Fruit fly (Drosophila melanogaster): Measurements from ENCODE around the gene CG42367.

The CG42367 gene

dm6 chr2L:9954119-9954518 lies 23.7 kb downstream of the CG42367 start, which contains the start of the genes CG13126 and CG4709 (continued):
- peak; percentile 86 for TF ChIP-seq ci (GFP tag; IDR thresholded peaks at IDR 0.05)
- peak; percentile 86 for TF ChIP-seq CG4730 (GFP tag; IDR thresholded peaks at IDR 0.05)
- no peak for TF ChIP-seq prd (optimal IDR thresholded peaks at IDR 0.05)
- peak; percentile 92 for TF ChIP-seq prd (GFP tag; IDR thresholded peaks at IDR 0.05)
- peak; percentile 10; the same call in 1 of the 2 replicates for TF ChIP-seq dati (GFP tag; IDR thresholded peaks at IDR 0.05)
- peak in 1 of 3 experiments; percentile 90 for TF ChIP-seq lola (GFP tag; optimal IDR thresholded peaks at IDR 0.05)
- peak; percentile 73 for TF ChIP-seq Deaf1 (tag; optimal IDR thresholded peaks at IDR 0.05)
- peak; percentile 41 for TF ChIP-seq CG31365 (tag; optimal IDR thresholded peaks at IDR 0.05)
- TF ChIP-seq nom (GFP tag; optimal IDR thresholded peaks at IDR 0.05): peak; percentile 85
- TF ChIP-seq Awh (GFP tag; IDR thresholded peaks at IDR 0.05): peak; percentile 89
- TF ChIP-seq CkIIα-i1 (GFP tag; IDR thresholded peaks at IDR 0.05): no peak
- TF ChIP-seq CG31224 (GFP tag; IDR thresholded peaks at IDR 0.05): peak; percentile 79
- peak; percentile 83 for TF ChIP-seq CG7372 (GFP tag; IDR thresholded peaks at IDR 0.05)
- TF ChIP-seq CG16813 (GFP tag; IDR thresholded peaks at IDR 0.05; ENCODE audit: partially characterized antibody): no peak
- no peak for TF ChIP-seq Hmx (GFP tag; optimal IDR thresholded peaks at IDR 0.05)
- TF ChIP-seq NC2α (GFP tag; optimal IDR thresholded peaks at IDR 0.05): no peak
- TF ChIP-seq CG18599 (GFP tag; optimal IDR thresholded peaks at IDR 0.05): peak; percentile 96
- peak; percentile 83 for TF ChIP-seq CG11247 (GFP tag; IDR thresholded peaks at IDR 0.05)
- TF ChIP-seq CG18011 (GFP tag; optimal IDR thresholded peaks at IDR 0.05): peak; percentile 64
- TF ChIP-seq CG34224 (GFP tag; IDR thresholded peaks at IDR 0.05; ENCODE audit: partially characterized antibody): no peak
- peak; percentile 33 for TF ChIP-seq pnt (GFP tag; optimal IDR thresholded peaks at IDR 0.05)
- peak; percentile 60 for TF ChIP-seq Rx (GFP tag; IDR thresholded peaks at IDR 0.05)
- no peak; the same call in 2 of the 3 replicates for TF ChIP-seq CG11560 (tag; IDR thresholded peaks at IDR 0.05)
- peak in 1 of 2 experiments; percentile 25 for TF ChIP-seq tll (GFP tag; optimal IDR thresholded peaks at IDR 0.05)
- peak; percentile 40 for TF ChIP-seq pum (GFP tag; optimal IDR thresholded peaks at IDR 0.05)
- peak; percentile 96 for TF ChIP-seq CG10979 (tag; optimal IDR thresholded peaks at IDR 0.05)
- peak; percentile 89 for TF ChIP-seq ase (GFP tag; IDR thresholded peaks at IDR 0.05)
- TF ChIP-seq corto (GFP tag; optimal IDR thresholded peaks at IDR 0.05): peak; percentile 82
- peak; percentile 89 for TF ChIP-seq ttk (GFP tag; IDR thresholded peaks at IDR 0.05)
- no peak for TF ChIP-seq h (optimal IDR thresholded peaks at IDR 0.05)
- TF ChIP-seq croc (GFP tag; conservative IDR thresholded peaks at IDR 0.05): peak; percentile 87
- TF ChIP-seq zen2 (GFP tag; IDR thresholded peaks at IDR 0.05; ENCODE audit: partially characterized antibody): no peak
- peak; percentile 79 for TF ChIP-seq sisA (GFP tag; IDR thresholded peaks at IDR 0.05)
- TF ChIP-seq CG10147 (GFP tag; optimal IDR thresholded peaks at IDR 0.05): peak; percentile 88
- peak; percentile 78 for TF ChIP-seq CG30020 (tag; optimal IDR thresholded peaks at IDR 0.05)
- TF ChIP-seq CG2712 (tag; optimal IDR thresholded peaks at IDR 0.05): peak; percentile 98
- peak; percentile 90 for TF ChIP-seq Med (GFP tag)
- peak; percentile 84 for TF ChIP-seq CG6683 (GFP tag; optimal IDR thresholded peaks at IDR 0.05)
- TF ChIP-seq CG13424 (tag; optimal IDR thresholded peaks at IDR 0.05): peak; percentile 92
- TF ChIP-seq Dref (GFP tag; IDR thresholded peaks at IDR 0.05): peak; percentile 33; the same call in 1 of the 2 replicates
- TF ChIP-seq CG7786 (GFP tag; optimal IDR thresholded peaks at IDR 0.05): peak; percentile 9
- no peak for TF ChIP-seq CG42726 (GFP tag; IDR thresholded peaks at IDR 0.05; ENCODE audit: partially characterized antibody)
- peak; percentile 91 for TF ChIP-seq Drgx (GFP tag; IDR thresholded peaks at IDR 0.05)
- TF ChIP-seq CG2129 (GFP tag; IDR thresholded peaks at IDR 0.05; ENCODE audit: partially characterized antibody): no peak
- TF ChIP-seq sc (optimal IDR thresholded peaks at IDR 0.05): no peak
- peak; percentile 82 for TF ChIP-seq sc (GFP tag; optimal IDR thresholded peaks at IDR 0.05)
- TF ChIP-seq grau (tag; optimal IDR thresholded peaks at IDR 0.05): peak; percentile 93
- no peak for TF ChIP-seq pfk (GFP tag; optimal IDR thresholded peaks at IDR 0.05)
- peak; percentile 84 for TF ChIP-seq CG3065 (GFP tag; optimal IDR thresholded peaks at IDR 0.05)
- peak; percentile 79 to 96 for TF ChIP-seq crp (GFP tag; optimal IDR thresholded peaks at IDR 0.05)
- peak; percentile 28 for TF ChIP-seq Side (GFP tag; optimal IDR thresholded peaks at IDR 0.05)

All from whole organism, embryonic.